Fruit fly (Drosophila melanogaster): ENCODE results near the gene CG42393.

- TF ChIP-seq CG10348 (GFP tag; IDR thresholded peaks at IDR 0.05) (no peak), CG14655 (GFP tag; optimal IDR thresholded peaks at IDR 0.05) (no peak), EcR (GFP tag; optimal IDR thresholded peaks at IDR 0.05) (peak; percentile 99), CG13204 (GFP tag; optimal IDR thresholded peaks at IDR 0.05) (peak; percentile 28), CG34367 (tag; optimal IDR thresholded peaks at IDR 0.05) (no peak), CG32121 (GFP tag; IDR thresholded peaks at IDR 0.05) (0 out of 2 replicates have a peak, but pooled peaks have one; percentile 21)
These were observed 12.8 kb upstream of the CG42393 start for dm6 chr3L:18029546-18030300.

Measured in whole organism, pupa.